Fruit fly (Drosophila melanogaster): ENCODE results near the gene CG10576.
A peak's percentile ranks its signal among the peaks of the same experiment; 100 is the strongest.

CG10576 gene

dm6 chr3L:5770113-5770798 is 4.8 kb upstream of the CG10576 start (continued):
- no peak for TF ChIP-seq Smox (GFP tag; optimal IDR thresholded peaks at IDR 0.05)
- peak; percentile 41 for TF ChIP-seq CG34406 (GFP tag; optimal IDR thresholded peaks at IDR 0.05)
- no peak for TF ChIP-seq esn (GFP tag; optimal IDR thresholded peaks at IDR 0.05)
- no peak for TF ChIP-seq svp (GFP tag)
- TF ChIP-seq Blimp-1 (GFP tag; optimal IDR thresholded peaks at IDR 0.05) = peak; percentile 52
- peak; percentile 50 for TF ChIP-seq Eip93F (GFP tag; optimal IDR thresholded peaks at IDR 0.05)
- TF ChIP-seq CG6163 (GFP tag; IDR thresholded peaks at IDR 0.05) = peak; percentile 90
- peak; percentile 82 for TF ChIP-seq CG3032 (tag; optimal IDR thresholded peaks at IDR 0.05)
- no peak for TF ChIP-seq CG7368 (GFP tag; optimal IDR thresholded peaks at IDR 0.05)
- no peak for TF ChIP-seq Hr39 (GFP tag; optimal IDR thresholded peaks at IDR 0.05)
- TF ChIP-seq net (GFP tag; optimal IDR thresholded peaks at IDR 0.05) = peak; percentile 78
- TF ChIP-seq CG11294 (GFP tag; IDR thresholded peaks at IDR 0.05) = no peak
- TF ChIP-seq dsx (GFP tag; optimal IDR thresholded peaks at IDR 0.05; ENCODE audit: poor library complexity, severe bottlenecking) = peak; percentile 62
- peak in 1 of 2 experiments; percentile 58 for TF ChIP-seq salr (GFP tag; optimal IDR thresholded peaks at IDR 0.05)

- TF ChIP-seq svp (GFP tag) (peak; percentile 61), CG6276 (GFP tag; optimal IDR thresholded peaks at IDR 0.05) (no peak), eg (GFP tag; IDR thresholded peaks at IDR 0.05) (no peak), Sox102F (GFP tag; optimal IDR thresholded peaks at IDR 0.05) (no peak), esn (GFP tag; optimal IDR thresholded peaks at IDR 0.05) (peak; percentile 43), Sox14 (GFP tag; optimal IDR thresholded peaks at IDR 0.05) (peak; percentile 16), CG10631 (GFP tag; optimal IDR thresholded peaks at IDR 0.05) (no peak), ss (GFP tag; optimal IDR thresholded peaks at IDR 0.05) (no peak), CG6854 (GFP tag; optimal IDR thresholded peaks at IDR 0.05) (peak; percentile 31), topi (GFP tag; optimal IDR thresholded peaks at IDR 0.05) (peak; percentile 5), CG15336 (GFP tag; IDR thresholded peaks at IDR 0.05) (0 out of 2 replicates have a peak, but pooled peaks have one; percentile 15), dsx (GFP tag; optimal IDR thresholded peaks at IDR 0.05; ENCODE audit: poor library complexity, severe bottlenecking) (peak; percentile 50), Lpt (GFP tag; optimal IDR thresholded peaks at IDR 0.05) (no peak), CG3032 (tag; optimal IDR thresholded peaks at IDR 0.05) (peak; percentile 8)
Observed at dm6 chr3L:5768532-5769497, 3.3 kb upstream of the CG10576 start, which contains the start of the genes Ppat-Dpck and scny. TSS of gene Ppat-Dpck (minus strand) at chr3L:5768794. TSS of gene scny (plus strand) at chr3L:5769002.

- TF ChIP-seq CG6276 (GFP tag; optimal IDR thresholded peaks at IDR 0.05) (no peak), Sox15 (GFP tag; optimal IDR thresholded peaks at IDR 0.05) (no peak), CG6792 (GFP tag; optimal IDR thresholded peaks at IDR 0.05) (no peak), achi (GFP tag; optimal IDR thresholded peaks at IDR 0.05) (no peak), Ets21C (GFP tag; optimal IDR thresholded peaks at IDR 0.05) (no peak), pdm3 (GFP tag; optimal IDR thresholded peaks at IDR 0.05) (no peak)
Observed at dm6 chr3L:5765844-5766200, 320 bp upstream of the CG10576 start, which contains the start of gene Txl. TSS of gene Txl (plus strand) at chr3L:5765846.

- no peak for TF ChIP-seq CG6854 (GFP tag; optimal IDR thresholded peaks at IDR 0.05)
- no peak for TF ChIP-seq OdsH (GFP tag; optimal IDR thresholded peaks at IDR 0.05)
- no peak for TF ChIP-seq topi (GFP tag; optimal IDR thresholded peaks at IDR 0.05)
- TF ChIP-seq svp (GFP tag) = no peak
- peak; percentile 94 for TF ChIP-seq vri (GFP tag; optimal IDR thresholded peaks at IDR 0.05)
- no peak for TF ChIP-seq Eip93F (GFP tag; optimal IDR thresholded peaks at IDR 0.05)
- peak; percentile 3 for TF ChIP-seq Lpt (GFP tag; optimal IDR thresholded peaks at IDR 0.05)
- TF ChIP-seq CG11902 (GFP tag; optimal IDR thresholded peaks at IDR 0.05) = no peak
- TF ChIP-seq spab (GFP tag; optimal IDR thresholded peaks at IDR 0.05) = no peak
- TF ChIP-seq Sox102F (GFP tag; optimal IDR thresholded peaks at IDR 0.05) = no peak
- no peak for TF ChIP-seq CG10631 (GFP tag; optimal IDR thresholded peaks at IDR 0.05)
- peak; percentile 23; the same call in 1 of the 3 replicates for TF ChIP-seq eg (GFP tag; IDR thresholded peaks at IDR 0.05)
- TF ChIP-seq Gug (GFP tag; IDR thresholded peaks at IDR 0.05) = 0 out of 2 replicates have a peak, but pooled peaks have one; percentile 7
- no peak for TF ChIP-seq fd59A (GFP tag; optimal IDR thresholded peaks at IDR 0.05)
- no peak for TF ChIP-seq Ets96B (tag; optimal IDR thresholded peaks at IDR 0.05)
- TF ChIP-seq CG11762 (GFP tag; optimal IDR thresholded peaks at IDR 0.05; ENCODE audit: insufficient read depth) = no peak
- TF ChIP-seq CG3032 (tag; optimal IDR thresholded peaks at IDR 0.05) = no peak
- TF ChIP-seq Eip78C (GFP tag) = peak; percentile 43
- no peak for TF ChIP-seq CG31627 (GFP tag; optimal IDR thresholded peaks at IDR 0.05)
- no peak for TF ChIP-seq CG6163 (GFP tag; IDR thresholded peaks at IDR 0.05)
Observed at dm6 chr3L:5753605-5754365, 11.7 kb downstream of the CG10576 start.

All from whole organism, prepupa.